Fruit fly (Drosophila melanogaster): ENCODE data around the gene CG9147.
A peak's percentile ranks its signal among the peaks of the same experiment; 100 is the strongest.

The CG9147 gene

dm6 chr2L:6051212-6051621, 14.6 kb upstream of the CG9147 start (continued):
- TF ChIP-seq dysf (GFP tag; IDR thresholded peaks at IDR 0.05) (peak; percentile 97), Poxn (GFP tag; IDR thresholded peaks at IDR 0.05) (peak; percentile 76), CG8290 (GFP tag; optimal IDR thresholded peaks at IDR 0.05) (peak; percentile 88), CG8290 (tag; optimal IDR thresholded peaks at IDR 0.05) (peak; percentile 84 to 98), phol (tag; optimal IDR thresholded peaks at IDR 0.05) (peak; percentile 95), run (tag; optimal IDR thresholded peaks at IDR 0.05) (peak; percentile 94), gsb-n (tag; optimal IDR thresholded peaks at IDR 0.05) (peak; percentile 96), nerfin-1 (tag; optimal IDR thresholded peaks at IDR 0.05) (peak; percentile 95), pb (GFP tag; optimal IDR thresholded peaks at IDR 0.05) (peak; percentile 93), zen (tag; optimal IDR thresholded peaks at IDR 0.05) (peak; percentile 88), CG12744 (GFP tag; optimal IDR thresholded peaks at IDR 0.05) (peak; percentile 93), gcm2 (GFP tag; optimal IDR thresholded peaks at IDR 0.05) (peak; percentile 81), CG9215 (GFP tag; IDR thresholded peaks at IDR 0.05) (peak; percentile 50), pita (GFP tag; optimal IDR thresholded peaks at IDR 0.05) (no peak), sug (tag; optimal IDR thresholded peaks at IDR 0.05) (peak; percentile 96), CG6654 (GFP tag; optimal IDR thresholded peaks at IDR 0.05) (peak; percentile 82), CG12659 (GFP tag; optimal IDR thresholded peaks at IDR 0.05) (peak; percentile 97), CG12219 (GFP tag; optimal IDR thresholded peaks at IDR 0.05) (peak; percentile 99), vvl (GFP tag; IDR thresholded peaks at IDR 0.05) (peak; percentile 99), Gug (GFP tag; IDR thresholded peaks at IDR 0.05) (peak; percentile 41; the same call in 1 of the 4 replicates), sna (GFP tag; IDR thresholded peaks at IDR 0.05; ENCODE audit: partially characterized antibody) (no peak), hbn (GFP tag; IDR thresholded peaks at IDR 0.05; ENCODE audit: partially characterized antibody) (no peak), CG1024 (GFP tag; IDR thresholded peaks at IDR 0.05) (peak; percentile 86), en (GFP tag; optimal IDR thresholded peaks at IDR 0.05) (peak; percentile 91), Atf-2 (GFP tag; optimal IDR thresholded peaks at IDR 0.05) (peak; percentile 86), CG14050 (GFP tag; IDR thresholded peaks at IDR 0.05) (peak; percentile 96), dati (GFP tag; IDR thresholded peaks at IDR 0.05) (peak; percentile 44; the same call in 1 of the 2 replicates), sim (GFP tag; IDR thresholded peaks at IDR 0.05) (peak; percentile 91), CG43689 (GFP tag; IDR thresholded peaks at IDR 0.05) (peak; percentile 71), org-1 (GFP tag; optimal IDR thresholded peaks at IDR 0.05) (peak; percentile 96), Asciz (GFP tag; optimal IDR thresholded peaks at IDR 0.05) (peak; percentile 95), jumu (GFP tag; optimal IDR thresholded peaks at IDR 0.05) (peak; percentile 94), sr (GFP tag; IDR thresholded peaks at IDR 0.05) (peak; percentile 75; the same call in 2 of the 3 replicates), NK7.1 (GFP tag; optimal IDR thresholded peaks at IDR 0.05) (peak; percentile 86), exex (tag; optimal IDR thresholded peaks at IDR 0.05) (peak; percentile 82), tgo (GFP tag; IDR thresholded peaks at IDR 0.05) (peak; percentile 94), CG14014 (GFP tag; IDR thresholded peaks at IDR 0.05) (peak; percentile 96), CG6272 (GFP tag; IDR thresholded peaks at IDR 0.05) (peak; percentile 58; the same call in 1 of the 2 replicates), Tbp (GFP tag; optimal IDR thresholded peaks at IDR 0.05) (no peak), D19B (GFP tag; optimal IDR thresholded peaks at IDR 0.05) (peak; percentile 84), al (GFP tag; IDR thresholded peaks at IDR 0.05) (peak; percentile 69), CG32772 (GFP tag; IDR thresholded peaks at IDR 0.05) (peak; percentile 72), CG12104 (GFP tag; optimal IDR thresholded peaks at IDR 0.05) (peak; percentile 96), GATAe (GFP tag; conservative IDR thresholded peaks at IDR 0.05) (peak; percentile 33; the same call in 1 of the 2 replicates), unpg (GFP tag; optimal IDR thresholded peaks at IDR 0.05) (peak; percentile 98), nerfin-2 (GFP tag; IDR thresholded peaks at IDR 0.05; ENCODE audit: partially characterized antibody) (no peak), CG30020 (tag; optimal IDR thresholded peaks at IDR 0.05) (peak; percentile 70), Deaf1 (tag; optimal IDR thresholded peaks at IDR 0.05) (peak; percentile 84), lbe (GFP tag; optimal IDR thresholded peaks at IDR 0.05) (peak; percentile 93), vfl (GFP tag; optimal IDR thresholded peaks at IDR 0.05) (peak; percentile 90), CG3065 (GFP tag; optimal IDR thresholded peaks at IDR 0.05) (peak; percentile 80), CG2129 (GFP tag; IDR thresholded peaks at IDR 0.05; ENCODE audit: partially characterized antibody) (no peak)

All from whole organism, embryonic.